Worm (Caenorhabditis elegans) whole organism, early embryonic: ENCODE results near the gene T10G3.1.

Experiments used
- aly-1 ChIP-seq: sonication (generic microtip); optimal IDR thresholded peaks from 2 replicates; lab custom pipeline; 2016; ENCODE audit warnings: missing genetic modification characterization, missing compliant biosample characterization
- ama-1 ChIP-seq: fragments of 150-350 bp; optimal IDR thresholded peaks from 2 replicates; lab custom pipeline; 2014
- ceh-13 ChIP-seq: fragments of 200-800 bp; sonication (Bioruptor generic); optimal IDR thresholded peaks from 2 replicates; lab custom pipeline; 2018; ENCODE audit warnings: mild to moderate bottlenecking, missing genetic modification characterization, missing compliant biosample characterization
- ceh-36 ChIP-seq: sonication (generic microtip); optimal IDR thresholded peaks from 2 replicates; lab custom pipeline; 2016; ENCODE audit warnings: missing genetic modification characterization, inconsistent platforms, missing compliant biosample characterization
- pes-1 ChIP-seq: fragments of 200-800 bp; sonication (Bioruptor generic); IDR thresholded peaks from 2 replicates; pipeline ENCODE4 v1.3.6; 2022; ENCODE audit warnings: missing genetic modification reagents, missing genetic modification characterization, missing compliant biosample characterization
- scrt-1 ChIP-seq: fragments of 200-800 bp; sonication (Bioruptor generic); IDR thresholded peaks from 2 replicates; pipeline ENCODE4 v1.3.6; 2022; ENCODE audit warnings: missing genetic modification characterization, missing compliant biosample characterization
- tra-4 ChIP-seq: sonication (generic microtip); optimal IDR thresholded peaks from 2 replicates; lab custom pipeline; 2017; ENCODE audit warnings: missing genetic modification characterization, missing compliant biosample characterization

DNA sequence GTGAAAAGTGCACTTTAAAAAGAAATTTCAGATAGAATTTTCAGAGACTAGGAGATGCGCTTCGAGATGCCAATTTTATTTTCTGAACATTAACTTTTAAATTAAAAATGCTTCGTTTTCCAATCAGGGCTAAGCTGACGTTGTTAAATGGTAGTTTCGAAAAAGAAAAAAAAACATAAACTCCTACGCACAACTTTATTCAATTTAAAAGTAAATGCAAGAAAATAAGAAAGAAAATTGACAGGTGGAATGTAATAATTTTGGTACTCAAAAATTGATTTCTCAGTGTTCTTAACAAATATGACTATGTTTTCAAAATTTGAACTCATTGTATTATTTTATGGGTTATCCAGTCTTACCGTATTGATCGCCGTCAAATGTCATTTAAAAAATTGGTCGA, 20.1 kb downstream of the T10G3.1 start, which contains the start of gene lurp-2:
- TF ChIP-seq pes-1 (GFP tag; lab: Robert Waterston, UW) (no peak), scrt-1 (GFP tag; lab: Robert Waterston, UW) (no peak), tra-4 (tag; lab: Kevin White, UChicago) (no peak), ama-1 (lab: Kevin White, UChicago) (no peak), ceh-36 (tag; lab: Kevin White, UChicago) (no peak), aly-1 (tag; lab: Kevin White, UChicago) (no peak), ceh-13 (no peak)
